Fruit fly (Drosophila melanogaster) whole organism, embryonic: Measurements from ENCODE around the gene CG45544.
A peak's percentile ranks its signal among the peaks of the same experiment; 100 is the strongest.

ENCODE experiments used
- ATbp ChIP-seq: fragments of 200-800 bp; sonication (Bioruptor generic); optimal IDR thresholded peaks from 2 replicates; lab custom pipeline; 2017; ENCODE audit warnings: missing biosample characterization, mild to moderate bottlenecking, missing genetic modification characterization, missing genetic modification reagents
- Asciz ChIP-seq: fragments of 200-800 bp; sonication (Bioruptor generic); optimal IDR thresholded peaks from 2 replicates; lab custom pipeline; 2017; ENCODE audit warnings: missing biosample characterization, mild to moderate bottlenecking, missing genetic modification characterization, missing genetic modification reagents
- CG10267 ChIP-seq: fragments of 200-800 bp; sonication (Bioruptor generic); optimal IDR thresholded peaks from 2 replicates; lab custom pipeline; 2018; ENCODE audit warnings: missing biosample characterization, mild to moderate bottlenecking, missing genetic modification characterization, moderate library complexity
- CG10959 ChIP-seq: fragments of 200-800 bp; sonication (Bioruptor generic); IDR thresholded peaks from 2 replicates; pipeline ENCODE4 v1.3.6; 2022; ENCODE audit warnings: missing biosample characterization, missing genetic modification characterization
- CG12104 ChIP-seq: fragments of 200-800 bp; sonication (Bioruptor generic); optimal IDR thresholded peaks from 3 replicates; lab custom pipeline; 2016; ENCODE audit warnings: missing biosample characterization, missing genetic modification characterization
- CG12391 ChIP-seq: fragments of 200-800 bp; sonication (Bioruptor generic); optimal IDR thresholded peaks from 3 replicates; lab custom pipeline; 2018; ENCODE audit warnings: missing biosample characterization, mild to moderate bottlenecking, missing genetic modification characterization, moderate library complexity
- CG12942 ChIP-seq: fragments of 200-800 bp; sonication (Bioruptor generic); optimal IDR thresholded peaks from 3 replicates; lab custom pipeline; 2016; ENCODE audit warnings: missing biosample characterization, missing genetic modification characterization
- CG1529 ChIP-seq: fragments of 200-800 bp; sonication (Bioruptor generic); optimal IDR thresholded peaks from 3 replicates; lab custom pipeline; 2018; ENCODE audit warnings: missing biosample characterization, missing genetic modification characterization
- CG1792 ChIP-seq: fragments of 200-800 bp; sonication (Bioruptor generic); optimal IDR thresholded peaks from 2 replicates; lab custom pipeline; 2016; ENCODE audit warnings: missing biosample characterization, missing genetic modification characterization
- CG18262 ChIP-seq: fragments of 200-800 bp; optimal IDR thresholded peaks from 3 replicates; lab custom pipeline; 2019; ENCODE audit warnings: missing biosample characterization, mild to moderate bottlenecking, missing genetic modification characterization, moderate library complexity
- CG18599 ChIP-seq: fragments of 200-800 bp; sonication (Bioruptor generic); optimal IDR thresholded peaks from 3 replicates; lab custom pipeline; 2017; ENCODE audit warnings: missing biosample characterization, missing genetic modification characterization, mild to moderate bottlenecking, moderate library complexity, missing genetic modification reagents
- CG2199 ChIP-seq: fragments of 200-800 bp; sonication (Bioruptor generic); IDR thresholded peaks from 3 replicates; pipeline ENCODE4 v1.3.6; 2022; ENCODE audit warnings: missing biosample characterization, missing genetic modification characterization
- CG31224 ChIP-seq: fragments of 200-800 bp; sonication (Bioruptor generic); IDR thresholded peaks from 2 replicates; pipeline ENCODE4 v1.3.6; 2022; ENCODE audit warnings: missing biosample characterization, missing genetic modification characterization
- CG3163 ChIP-seq: fragments of 200-800 bp; sonication (Bioruptor generic); optimal IDR thresholded peaks from 3 replicates; lab custom pipeline; 2016; ENCODE audit warnings: missing biosample characterization, missing genetic modification characterization
- CG33213 ChIP-seq: fragments of 200-800 bp; sonication (Bioruptor generic); optimal IDR thresholded peaks from 3 replicates; lab custom pipeline; 2016; ENCODE audit warnings: missing biosample characterization, missing genetic modification characterization
- CG4707 ChIP-seq: fragments of 200-800 bp; sonication (Bioruptor generic); optimal IDR thresholded peaks from 2 replicates; lab custom pipeline; 2018; ENCODE audit warnings: missing biosample characterization, mild to moderate bottlenecking, missing genetic modification characterization, moderate library complexity
- CG7928 ChIP-seq: fragments of 200-800 bp; sonication (Bioruptor generic); optimal IDR thresholded peaks from 2 replicates; lab custom pipeline; 2017; ENCODE audit warnings: missing biosample characterization, mild to moderate bottlenecking, missing genetic modification characterization
- CG7987 ChIP-seq: fragments of 200-800 bp; sonication (Bioruptor generic); optimal IDR thresholded peaks from 2 replicates; lab custom pipeline; 2018; ENCODE audit warnings: missing biosample characterization, mild to moderate bottlenecking, missing genetic modification characterization, moderate library complexity
- CG9797 ChIP-seq: fragments of 200-800 bp; sonication (Bioruptor generic); optimal IDR thresholded peaks from 3 replicates; lab custom pipeline; 2018; ENCODE audit warnings: missing biosample characterization, mild to moderate bottlenecking, missing genetic modification characterization
- D ChIP-seq, 2 experiments: fragments of 200-800 bp in 1 of 2; fragments of >200 bp in 1 of 2; sonication (Bioruptor generic) in 1 of 2; optimal IDR thresholded peaks; 2 replicates in 1 of 2; 3 replicates in 1 of 2; lab custom pipeline; 2017; ENCODE audit warnings: mild to moderate bottlenecking in 1 of 2, missing biosample characterization in 1 of 2, missing genetic modification characterization in 1 of 2, missing genetic modification reagents in 1 of 2
- Dfd ChIP-seq, 2 experiments: fragments of >200 bp; optimal IDR thresholded peaks; 2 replicates each; lab custom pipeline; 2017; ENCODE audit warnings: missing biosample characterization in 2 of 2, missing genetic modification characterization in 2 of 2
- E2f2 ChIP-seq: fragments of 200-800 bp; sonication (Bioruptor generic); IDR thresholded peaks from 2 replicates; pipeline ENCODE4 v1.3.6; 2022; ENCODE audit warnings: missing biosample characterization, missing genetic modification characterization
- Fer3 ChIP-seq: fragments of 200-800 bp; sonication (Bioruptor generic); optimal IDR thresholded peaks from 2 replicates; lab custom pipeline; 2018; ENCODE audit warnings: missing biosample characterization, mild to moderate bottlenecking, missing genetic modification characterization, moderate library complexity
- Jarid2 ChIP-seq: fragments of 200-800 bp; sonication (Bioruptor generic); optimal IDR thresholded peaks from 3 replicates; lab custom pipeline; 2017; ENCODE audit warnings: mild to moderate bottlenecking, missing biosample characterization, missing genetic modification reagents, missing genetic modification characterization
- Kr ChIP-seq: fragments of 200-800 bp; sonication (Bioruptor generic); optimal IDR thresholded peaks from 2 replicates; lab custom pipeline; 2017; ENCODE audit warnings: missing biosample characterization, mild to moderate bottlenecking, missing genetic modification characterization
- Sin3A ChIP-seq: fragments of >200 bp; optimal IDR thresholded peaks from 2 replicates; lab custom pipeline; 2018
- al ChIP-seq: fragments of 200-800 bp; sonication (Bioruptor generic); IDR thresholded peaks from 2 replicates; pipeline ENCODE4 v1.3.6; 2022; ENCODE audit warnings: missing biosample characterization, missing genetic modification characterization
- ase ChIP-seq: fragments of 200-800 bp; sonication (Bioruptor generic); IDR thresholded peaks from 3 replicates; pipeline ENCODE4 v1.3.6; 2022; ENCODE audit warnings: missing biosample characterization, missing genetic modification characterization
- ash1 ChIP-seq: fragments of 200-800 bp; sonication (Bioruptor generic); optimal IDR thresholded peaks from 2 replicates; lab custom pipeline; 2018; ENCODE audit warnings: missing biosample characterization, mild to moderate bottlenecking, missing genetic modification characterization
- bsh ChIP-seq, 2 experiments: fragments of 200-800 bp; sonication (Bioruptor generic); optimal IDR thresholded peaks; 2 replicates each; lab custom pipeline; 2017 to 2018; ENCODE audit warnings: mild to moderate bottlenecking in 2 of 2, missing biosample characterization in 2 of 2, missing genetic modification characterization in 2 of 2, moderate library complexity in 1 of 2
- cad ChIP-seq: fragments of >200 bp; optimal IDR thresholded peaks from 2 replicates; lab custom pipeline; 2017; ENCODE audit warnings: missing biosample characterization, missing genetic modification characterization
- chm ChIP-seq: fragments of 200-800 bp; sonication (Bioruptor generic); IDR thresholded peaks from 2 replicates; pipeline ENCODE4 v1.3.6; 2022; ENCODE audit warnings: missing biosample characterization, missing genetic modification characterization
- chn ChIP-seq: fragments of 200-800 bp; sonication (Bioruptor generic); optimal IDR thresholded peaks from 2 replicates; lab custom pipeline; 2016; ENCODE audit warnings: missing biosample characterization, missing genetic modification characterization
- eve ChIP-seq, 2 experiments: fragments of >200 bp; optimal IDR thresholded peaks; 2 replicates each; lab custom pipeline; 2017; ENCODE audit warnings: missing biosample characterization in 2 of 2, missing genetic modification characterization in 2 of 2
- ewg ChIP-seq: fragments of 200-800 bp; sonication (Bioruptor generic); optimal IDR thresholded peaks from 3 replicates; lab custom pipeline; 2017; ENCODE audit warnings: mild to moderate bottlenecking, missing biosample characterization, missing genetic modification reagents, missing genetic modification characterization
- fru ChIP-seq: fragments of >200 bp; optimal IDR thresholded peaks from 2 replicates; lab custom pipeline; 2017
- grau ChIP-seq: fragments of 200-800 bp; optimal IDR thresholded peaks from 3 replicates; lab custom pipeline; 2019; ENCODE audit warnings: missing biosample characterization, mild to moderate bottlenecking, missing genetic modification characterization, moderate library complexity
- gsb ChIP-seq: fragments of 200-800 bp; sonication (Bioruptor generic); IDR thresholded peaks from 2 replicates; pipeline ENCODE4 v1.3.6; 2022; ENCODE audit warnings: missing biosample characterization, missing genetic modification characterization
- ind ChIP-seq: fragments of 200-800 bp; sonication (Bioruptor generic); optimal IDR thresholded peaks from 3 replicates; lab custom pipeline; 2016; ENCODE audit warnings: missing biosample characterization, missing genetic modification characterization
- lab ChIP-seq: fragments of 200-800 bp; sonication (Bioruptor generic); optimal IDR thresholded peaks from 3 replicates; lab custom pipeline; 2017; ENCODE audit warnings: missing biosample characterization, missing genetic modification characterization, mild to moderate bottlenecking, moderate library complexity, missing genetic modification reagents
- nmo ChIP-seq: fragments of 200-800 bp; sonication (Bioruptor generic); optimal IDR thresholded peaks from 2 replicates; lab custom pipeline; 2018; ENCODE audit warnings: missing biosample characterization, mild to moderate bottlenecking, missing genetic modification characterization, moderate library complexity
- nom ChIP-seq: fragments of 200-800 bp; sonication (Bioruptor generic); optimal IDR thresholded peaks from 2 replicates; lab custom pipeline; 2017; ENCODE audit warnings: missing biosample characterization, missing genetic modification characterization, mild to moderate bottlenecking, moderate library complexity, missing genetic modification reagents
- org-1 ChIP-seq: fragments of 200-800 bp; sonication (Bioruptor generic); optimal IDR thresholded peaks from 2 replicates; lab custom pipeline; 2017; ENCODE audit warnings: missing biosample characterization, missing genetic modification characterization
- phol ChIP-seq: fragments of 200-800 bp; sonication (Bioruptor generic); optimal IDR thresholded peaks from 3 replicates; lab custom pipeline; 2018; ENCODE audit warnings: missing biosample characterization, mild to moderate bottlenecking, missing genetic modification characterization, moderate library complexity
- tll ChIP-seq, 2 experiments: fragments of 200-800 bp in 1 of 2; fragments of >200 bp in 1 of 2; sonication (Bioruptor generic) in 1 of 2; optimal IDR thresholded peaks; 2 replicates each; lab custom pipeline; 2017 to 2019; ENCODE audit warnings: missing biosample characterization in 2 of 2, missing genetic modification characterization in 2 of 2, mild to moderate bottlenecking in 1 of 2, moderate library complexity in 1 of 2
- twi ChIP-seq: fragments of 200-800 bp; optimal IDR thresholded peaks from 2 replicates; lab custom pipeline; 2019; ENCODE audit warnings: missing biosample characterization, mild to moderate bottlenecking, missing genetic modification characterization, moderate library complexity
- vfl ChIP-seq: fragments of 200-800 bp; sonication (Bioruptor generic); optimal IDR thresholded peaks from 2 replicates; lab custom pipeline; 2016; ENCODE audit warnings: missing biosample characterization, missing genetic modification characterization
- yki ChIP-seq: fragments of >200 bp; optimal IDR thresholded peaks from 3 replicates; lab custom pipeline; 2018
- zen ChIP-seq: fragments of 200-800 bp; sonication (Bioruptor generic); optimal IDR thresholded peaks from 3 replicates; lab custom pipeline; 2018; ENCODE audit warnings: missing biosample characterization, mild to moderate bottlenecking, missing genetic modification characterization, moderate library complexity

Gene CG45544

DNA sequence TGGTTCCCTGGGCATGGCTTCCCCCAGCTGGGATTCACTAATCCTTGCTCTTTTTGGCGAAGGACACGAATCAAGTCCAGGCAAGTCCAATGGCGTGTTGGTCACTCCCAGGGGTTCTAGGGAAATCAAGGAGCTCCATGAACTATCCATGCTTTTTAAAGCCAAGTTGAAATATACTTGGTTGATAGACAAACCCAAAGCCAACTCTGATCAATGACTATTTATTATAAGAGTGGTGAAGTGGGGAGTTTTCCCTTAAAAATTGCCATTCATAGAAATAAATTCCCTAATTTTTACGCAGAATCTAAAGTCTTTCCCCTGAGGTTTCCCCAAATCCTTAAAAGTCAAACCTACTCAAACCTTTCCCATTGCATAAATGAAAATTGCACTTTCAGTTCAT is 40.8 kb downstream of the CG45544 start, which contains the start of gene CG14506:
Gene CG14506, minus strand, starts transcription at position 101 of the 400 bp plus-strand sequence.
- TF ChIP-seq Dfd (GFP tag; optimal IDR thresholded peaks at IDR 0.05; lab: Kevin White, UChicago): no peak
- TF ChIP-seq CG10959 (GFP tag; lab: Robert Waterston, UW): no peak
- TF ChIP-seq vfl: no peak
- no peak for TF ChIP-seq CG3163
- TF ChIP-seq CG31224 (GFP tag; lab: Robert Waterston, UW): no peak
- TF ChIP-seq CG7987 (GFP tag; lab: Kevin White, UChicago): no peak
- TF ChIP-seq Asciz (GFP tag; lab: Kevin White, UChicago): no peak
- TF ChIP-seq chn: no peak
- TF ChIP-seq CG1792 (GFP tag; lab: Kevin White, UChicago): no peak
- TF ChIP-seq fru (lab: Kevin White, UChicago): no peak
- TF ChIP-seq gsb (GFP tag; lab: Robert Waterston, UW): no peak
- TF ChIP-seq Fer3 (tag; lab: Kevin White, UChicago): no peak
- no peak for TF ChIP-seq CG33213

DNA sequence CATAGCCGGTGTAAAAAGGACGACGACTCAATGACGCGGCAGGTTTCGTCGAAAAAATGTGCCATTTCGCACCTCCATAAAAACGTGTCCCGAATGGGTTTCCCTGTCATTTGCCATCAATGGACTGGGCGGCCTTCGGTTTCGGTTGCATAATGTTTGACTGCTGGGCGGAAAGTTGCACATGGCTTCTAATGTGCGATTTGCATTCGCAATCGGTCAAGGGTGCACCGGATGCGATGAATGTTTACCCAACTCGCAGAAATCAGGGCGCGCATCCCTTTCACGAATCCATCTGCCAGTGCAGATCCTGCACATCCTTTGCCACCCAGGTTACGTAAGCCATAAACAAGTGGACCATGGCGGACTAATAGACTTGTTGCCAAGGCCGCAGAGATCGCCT is 41.5 kb downstream of the CG45544 start:
- TF ChIP-seq ATbp: no peak
- TF ChIP-seq CG7928 (GFP tag; lab: Kevin White, UChicago): no peak
- no peak for TF ChIP-seq al (GFP tag; lab: Robert Waterston, UW)
- no peak for TF ChIP-seq CG1529 (GFP tag; lab: Kevin White, UChicago)
- TF ChIP-seq chm (GFP tag; lab: Robert Waterston, UW): no peak
- TF ChIP-seq ewg (GFP tag; lab: Kevin White, UChicago): no peak
- no peak for TF ChIP-seq E2f2
- TF ChIP-seq yki (lab: Kevin White, UChicago): no peak
- TF ChIP-seq zen (tag; lab: Kevin White, UChicago): peak; percentile 26
- TF ChIP-seq CG9797 (GFP tag; lab: Kevin White, UChicago): no peak
- peak; percentile 74 for TF ChIP-seq D (optimal IDR thresholded peaks at IDR 0.05; lab: Kevin White, UChicago)
- TF ChIP-seq D (GFP tag; optimal IDR thresholded peaks at IDR 0.05; lab: Kevin White, UChicago): no peak
- TF ChIP-seq Jarid2 (GFP tag; lab: Kevin White, UChicago): no peak
- TF ChIP-seq CG10267 (tag; lab: Kevin White, UChicago): no peak
- TF ChIP-seq CG4707 (GFP tag; lab: Kevin White, UChicago): no peak
- TF ChIP-seq cad (GFP tag; lab: Kevin White, UChicago): peak; percentile 55
- TF ChIP-seq CG18599 (GFP tag; lab: Kevin White, UChicago): no peak
- no peak for TF ChIP-seq nmo (GFP tag; lab: Kevin White, UChicago)
- no peak for TF ChIP-seq twi (tag; lab: Kevin White, UChicago)
- no peak for TF ChIP-seq org-1 (GFP tag; lab: Kevin White, UChicago)
- no peak for TF ChIP-seq CG12942
- peak in 1 of 2 experiments; percentile 77 for TF ChIP-seq tll (GFP tag; optimal IDR thresholded peaks at IDR 0.05; lab: Kevin White, UChicago)
- no peak for TF ChIP-seq lab (GFP tag; lab: Kevin White, UChicago)
- no peak for TF ChIP-seq ind (GFP tag; lab: Kevin White, UChicago)
- TF ChIP-seq ase (GFP tag; lab: Robert Waterston, UW): no peak

DNA sequence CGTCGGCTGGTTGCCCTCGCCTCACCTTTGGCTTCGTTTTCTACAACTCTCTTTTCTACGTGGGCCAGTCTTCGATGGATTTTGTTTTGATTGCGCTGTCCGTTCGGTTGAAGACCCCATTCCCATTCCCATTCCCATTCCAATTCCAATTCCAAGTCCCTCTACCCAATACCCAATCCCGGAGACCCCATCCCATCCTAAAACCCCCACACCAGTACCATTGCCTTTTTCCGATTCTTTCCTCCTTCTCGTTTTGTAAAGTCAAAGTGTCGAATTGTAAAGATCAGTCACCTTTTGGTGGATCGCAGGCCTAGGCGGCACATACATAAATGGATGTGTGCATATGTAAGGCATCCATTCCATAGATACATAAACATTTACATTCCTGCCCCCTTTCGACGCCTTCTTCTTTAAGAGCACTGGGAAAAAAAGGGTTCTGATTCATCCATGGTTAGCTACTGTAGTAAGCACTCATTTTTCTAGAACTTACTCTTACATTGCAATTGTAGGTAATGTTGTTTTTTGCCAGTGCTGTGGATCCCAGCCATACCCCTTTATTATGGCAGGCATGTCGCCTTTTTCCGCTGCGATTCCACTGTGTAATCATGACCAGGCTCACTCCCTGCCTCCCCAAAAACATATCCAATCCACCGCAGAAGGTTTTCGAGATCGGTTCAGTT is 43.6 kb downstream of the CG45544 start:
- TF ChIP-seq ash1 (GFP tag; lab: Kevin White, UChicago): no peak
- no peak for TF ChIP-seq Sin3A (lab: Kevin White, UChicago)
- TF ChIP-seq nmo (GFP tag; lab: Kevin White, UChicago): peak; percentile 16
- TF ChIP-seq eve (GFP tag; optimal IDR thresholded peaks at IDR 0.05; lab: Kevin White, UChicago): peak in 1 of 2 experiments; percentile 4
- peak; percentile 78 for TF ChIP-seq Kr
- TF ChIP-seq CG2199: 0 out of 3 replicates have a peak, but pooled peaks have one; percentile 35
- peak; percentile 27 for TF ChIP-seq phol (tag; lab: Kevin White, UChicago)
- peak in 1 of 2 experiments; percentile 46 for TF ChIP-seq bsh (GFP tag; optimal IDR thresholded peaks at IDR 0.05; lab: Kevin White, UChicago)
- TF ChIP-seq CG12391 (tag; lab: Kevin White, UChicago): peak; percentile 1
- peak; percentile 52 for TF ChIP-seq nom (GFP tag; lab: Kevin White, UChicago)
- TF ChIP-seq grau (tag; lab: Kevin White, UChicago): no peak
- TF ChIP-seq CG18262 (tag; lab: Kevin White, UChicago): peak; percentile 35
- TF ChIP-seq CG12104 (GFP tag; lab: Kevin White, UChicago): no peak
